Fruit fly (Drosophila melanogaster) whole organism, prepupa: ENCODE measurements around the gene CG15390.

ENCODE experiments used
- CG10631 ChIP-seq: fragments of 200-800 bp; sonication (Bioruptor generic); optimal IDR thresholded peaks from 2 replicates; lab custom pipeline; 2016; ENCODE audit warnings: missing biosample characterization, missing genetic modification characterization
- CG11294 ChIP-seq: fragments of 200-800 bp; sonication (Bioruptor generic); IDR thresholded peaks from 2 replicates; pipeline ENCODE4 v1.3.6; 2022; ENCODE audit warnings: missing biosample characterization, missing genetic modification characterization
- CG11762 ChIP-seq: fragments of 200-800 bp; sonication (Bioruptor generic); optimal IDR thresholded peaks from 3 replicates; lab custom pipeline; 2016; ENCODE audit warnings: missing biosample characterization, missing genetic modification characterization; ENCODE audit not compliant: insufficient read depth
- CG11902 ChIP-seq: fragments of 200-800 bp; sonication (Bioruptor generic); optimal IDR thresholded peaks from 3 replicates; lab custom pipeline; 2016; ENCODE audit warnings: missing biosample characterization, missing genetic modification characterization
- CG15336 ChIP-seq: fragments of 200-800 bp; sonication (Bioruptor generic); IDR thresholded peaks from 2 replicates; pipeline ENCODE4 v1.3.6; 2022; ENCODE audit warnings: missing biosample characterization, missing genetic modification characterization
- CG1621 ChIP-seq: fragments of 200-800 bp; sonication (Bioruptor generic); optimal IDR thresholded peaks from 3 replicates; lab custom pipeline; 2018; ENCODE audit warnings: missing biosample characterization, mild to moderate bottlenecking, missing genetic modification characterization
- CG3032 ChIP-seq: fragments of 200-800 bp; optimal IDR thresholded peaks from 2 replicates; lab custom pipeline; 2019; ENCODE audit warnings: missing biosample characterization, mild to moderate bottlenecking, missing genetic modification characterization, moderate library complexity
- CG32006 ChIP-seq: fragments of 200-800 bp; sonication (Bioruptor generic); optimal IDR thresholded peaks from 3 replicates; lab custom pipeline; 2017; ENCODE audit warnings: missing biosample characterization, mild to moderate bottlenecking, missing genetic modification characterization
- CG34406 ChIP-seq: fragments of 200-800 bp; sonication (Bioruptor generic); optimal IDR thresholded peaks from 3 replicates; lab custom pipeline; 2016; ENCODE audit warnings: missing biosample characterization, missing genetic modification characterization
- CG4318 ChIP-seq: fragments of 200-800 bp; sonication (Bioruptor generic); optimal IDR thresholded peaks from 3 replicates; lab custom pipeline; 2017; ENCODE audit warnings: missing biosample characterization, mild to moderate bottlenecking, missing genetic modification characterization
- CG6163 ChIP-seq: fragments of 200-800 bp; sonication (Bioruptor generic); IDR thresholded peaks from 3 replicates; pipeline ENCODE4 v1.3.6; 2022; ENCODE audit warnings: missing biosample characterization, missing genetic modification characterization
- CG6276 ChIP-seq: fragments of 200-800 bp; sonication (Bioruptor generic); optimal IDR thresholded peaks from 2 replicates; lab custom pipeline; 2017; ENCODE audit warnings: missing biosample characterization, mild to moderate bottlenecking, missing genetic modification characterization
- CG6792 ChIP-seq: fragments of 200-800 bp; sonication (Bioruptor generic); optimal IDR thresholded peaks from 3 replicates; lab custom pipeline; 2016; ENCODE audit warnings: missing biosample characterization, missing genetic modification characterization
- CG6808 ChIP-seq: fragments of 200-800 bp; sonication (Bioruptor generic); optimal IDR thresholded peaks from 3 replicates; lab custom pipeline; 2017; ENCODE audit warnings: missing biosample characterization, missing genetic modification characterization, mild to moderate bottlenecking, moderate library complexity, missing genetic modification reagents
- CG7368 ChIP-seq: fragments of 200-800 bp; sonication (Bioruptor generic); optimal IDR thresholded peaks from 3 replicates; lab custom pipeline; 2016; ENCODE audit warnings: missing biosample characterization, missing genetic modification characterization
- CG8119 ChIP-seq: fragments of 200-800 bp; sonication (Bioruptor generic); IDR thresholded peaks from 3 replicates; pipeline ENCODE4 v1.3.6; 2022; ENCODE audit warnings: missing biosample characterization, missing genetic modification characterization
- CG8319 ChIP-seq: fragments of 200-800 bp; sonication (Bioruptor generic); optimal IDR thresholded peaks from 3 replicates; lab custom pipeline; 2016; ENCODE audit warnings: missing biosample characterization, missing genetic modification characterization
- CG9139 ChIP-seq: fragments of 200-800 bp; sonication (Bioruptor generic); optimal IDR thresholded peaks from 3 replicates; lab custom pipeline; 2017; ENCODE audit warnings: missing biosample characterization, mild to moderate bottlenecking, missing genetic modification characterization
- Eip75B ChIP-seq: fragments of 200-800 bp; sonication (Bioruptor generic); optimal IDR thresholded peaks from 3 replicates; lab custom pipeline; 2016; ENCODE audit warnings: missing biosample characterization, missing genetic modification characterization
- Eip78C ChIP-seq: fragments of 200-800 bp; sonication (Bioruptor generic); peaks from one replicate; lab custom pipeline; 2016; ENCODE audit warnings: missing biosample characterization, missing genetic modification characterization
- Ets96B ChIP-seq: fragments of 200-800 bp; optimal IDR thresholded peaks from 2 replicates; lab custom pipeline; 2019; ENCODE audit warnings: missing biosample characterization, mild to moderate bottlenecking, missing genetic modification characterization, moderate library complexity
- Gug ChIP-seq: fragments of 200-800 bp; sonication (Bioruptor generic); IDR thresholded peaks from 2 replicates; pipeline ENCODE4 v1.3.6; 2022; ENCODE audit warnings: missing biosample characterization, missing genetic modification characterization
- Hr38 ChIP-seq: sonication (Bioruptor generic); optimal IDR thresholded peaks from 2 replicates; lab custom pipeline; 2016; ENCODE audit warnings: missing biosample characterization, missing genetic modification characterization
- Hr39 ChIP-seq: fragments of 200-800 bp; sonication (Bioruptor generic); optimal IDR thresholded peaks from 2 replicates; lab custom pipeline; 2016; ENCODE audit warnings: missing biosample characterization, missing genetic modification characterization
- Lpt ChIP-seq: fragments of 200-800 bp; sonication (Bioruptor generic); optimal IDR thresholded peaks from 3 replicates; lab custom pipeline; 2016; ENCODE audit warnings: missing biosample characterization, missing genetic modification characterization
- OdsH ChIP-seq: fragments of 200-800 bp; sonication (Bioruptor generic); optimal IDR thresholded peaks from 3 replicates; lab custom pipeline; 2016; ENCODE audit warnings: missing biosample characterization, missing genetic modification characterization
- Smox ChIP-seq: fragments of 200-800 bp; sonication (Bioruptor generic); optimal IDR thresholded peaks from 3 replicates; lab custom pipeline; 2016; ENCODE audit warnings: missing biosample characterization, missing genetic modification characterization
- Sox102F ChIP-seq: fragments of 200-800 bp; sonication (Bioruptor generic); optimal IDR thresholded peaks from 2 replicates; lab custom pipeline; 2016; ENCODE audit warnings: missing biosample characterization, mild to moderate bottlenecking, missing genetic modification characterization
- Sox14 ChIP-seq: fragments of 200-800 bp; sonication (Bioruptor generic); optimal IDR thresholded peaks from 3 replicates; lab custom pipeline; 2016; ENCODE audit warnings: missing biosample characterization, missing genetic modification characterization
- Sox15 ChIP-seq: fragments of 200-800 bp; sonication (Bioruptor generic); optimal IDR thresholded peaks from 3 replicates; lab custom pipeline; 2016; ENCODE audit warnings: missing biosample characterization, missing genetic modification characterization
- acj6 ChIP-seq: fragments of 200-800 bp; sonication (Bioruptor generic); optimal IDR thresholded peaks from 3 replicates; lab custom pipeline; 2016; ENCODE audit warnings: missing biosample characterization, missing genetic modification characterization
- cyc ChIP-seq: fragments of 200-800 bp; sonication (Bioruptor generic); optimal IDR thresholded peaks from 3 replicates; lab custom pipeline; 2016; ENCODE audit warnings: missing biosample characterization, missing genetic modification characterization
- dac ChIP-seq: fragments of 200-800 bp; sonication (Bioruptor generic); optimal IDR thresholded peaks from 2 replicates; lab custom pipeline; 2017; ENCODE audit warnings: missing biosample characterization, mild to moderate bottlenecking, missing genetic modification characterization
- dsx ChIP-seq: fragments of 200-800 bp; optimal IDR thresholded peaks from 3 replicates; lab custom pipeline; 2019; ENCODE audit warnings: missing biosample characterization, mild to moderate bottlenecking, missing genetic modification characterization, moderate library complexity; ENCODE audit not compliant: poor library complexity, severe bottlenecking
- eg ChIP-seq: fragments of 200-800 bp; sonication (Bioruptor generic); IDR thresholded peaks from 3 replicates; pipeline ENCODE4 v1.3.6; 2022; ENCODE audit warnings: missing biosample characterization, missing genetic modification characterization
- esn ChIP-seq: fragments of 200-800 bp; sonication (Bioruptor generic); optimal IDR thresholded peaks from 2 replicates; lab custom pipeline; 2016; ENCODE audit warnings: missing biosample characterization, mild to moderate bottlenecking, missing genetic modification characterization, moderate library complexity
- fd85E ChIP-seq: fragments of 200-800 bp; sonication (Bioruptor generic); optimal IDR thresholded peaks from 3 replicates; lab custom pipeline; 2016; ENCODE audit warnings: missing biosample characterization, missing genetic modification characterization
- fkh ChIP-seq: fragments of 200-800 bp; sonication (Bioruptor generic); optimal IDR thresholded peaks from 3 replicates; lab custom pipeline; 2017; ENCODE audit warnings: missing biosample characterization, mild to moderate bottlenecking, missing genetic modification characterization, moderate library complexity
- lz ChIP-seq: fragments of 200-800 bp; sonication (Bioruptor generic); optimal IDR thresholded peaks from 3 replicates; lab custom pipeline; 2016; ENCODE audit warnings: missing biosample characterization, missing genetic modification characterization
- net ChIP-seq: fragments of 200-800 bp; sonication (Bioruptor generic); optimal IDR thresholded peaks from 3 replicates; lab custom pipeline; 2016; ENCODE audit warnings: missing biosample characterization, missing genetic modification characterization
- pdm3 ChIP-seq: fragments of 200-800 bp; sonication (Bioruptor generic); optimal IDR thresholded peaks from 3 replicates; lab custom pipeline; 2016; ENCODE audit warnings: missing biosample characterization, missing genetic modification characterization
- spab ChIP-seq: fragments of 200-800 bp; sonication (Bioruptor generic); optimal IDR thresholded peaks from 2 replicates; lab custom pipeline; 2017; ENCODE audit warnings: missing biosample characterization, mild to moderate bottlenecking, missing genetic modification characterization, missing genetic modification reagents
- ss ChIP-seq, 2 experiments: fragments of 200-800 bp; sonication (Bioruptor generic); optimal IDR thresholded peaks; 2 replicates in 1 of 2; 3 replicates in 1 of 2; lab custom pipeline; 2017 to 2018; ENCODE audit warnings: mild to moderate bottlenecking in 2 of 2, missing biosample characterization in 2 of 2, missing genetic modification characterization in 2 of 2, moderate library complexity in 1 of 2
- svp ChIP-seq: fragments of 200-800 bp; sonication (Bioruptor generic); peaks from one replicate; lab custom pipeline; 2016; ENCODE audit warnings: missing biosample characterization, missing genetic modification characterization
- topi ChIP-seq: fragments of 200-800 bp; sonication (Bioruptor generic); optimal IDR thresholded peaks from 3 replicates; lab custom pipeline; 2016; ENCODE audit warnings: missing biosample characterization, missing genetic modification characterization

Gene CG15390

DNA sequence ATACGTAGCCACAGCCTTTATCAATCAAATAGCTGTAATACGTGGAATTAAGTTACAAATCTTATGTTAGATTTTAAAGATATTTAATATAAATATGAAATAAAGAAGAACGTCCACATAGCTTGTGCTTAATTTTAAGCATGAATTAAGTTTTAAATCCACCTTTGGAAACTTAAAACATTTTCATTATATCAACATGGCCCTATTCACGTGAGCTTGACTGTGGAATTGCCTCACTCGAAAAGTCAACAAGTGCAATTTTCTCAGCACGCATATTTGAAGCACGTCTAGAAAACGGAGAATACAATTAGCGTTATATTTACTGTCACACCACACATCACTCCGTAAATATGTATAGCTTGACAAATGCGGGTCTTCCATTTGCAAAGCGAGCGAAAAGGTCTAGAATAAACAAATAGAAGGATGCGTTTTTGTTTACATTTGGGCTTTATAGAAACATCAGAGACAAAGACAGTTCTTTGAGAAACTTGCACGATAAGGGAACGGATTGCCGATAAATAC lies 10.8 kb upstream of the CG15390 start (continued):
- no peak for TF ChIP-seq Hr38 (GFP tag; lab: Kevin White, UChicago)
- peak; percentile 96 for TF ChIP-seq CG6808 (GFP tag; lab: Kevin White, UChicago)
- peak; percentile 93 for TF ChIP-seq spab (GFP tag; lab: Kevin White, UChicago)
- peak; percentile 97 for TF ChIP-seq Ets96B (tag; lab: Kevin White, UChicago)
- peak; percentile 69 for TF ChIP-seq fd85E (GFP tag; lab: Kevin White, UChicago)
- TF ChIP-seq Hr39 (GFP tag; lab: Kevin White, UChicago), result peak; percentile 87
- TF ChIP-seq esn, result peak; percentile 93
- peak; percentile 96 for TF ChIP-seq CG32006
- TF ChIP-seq, all 60 proteins: peak for 59

DNA sequence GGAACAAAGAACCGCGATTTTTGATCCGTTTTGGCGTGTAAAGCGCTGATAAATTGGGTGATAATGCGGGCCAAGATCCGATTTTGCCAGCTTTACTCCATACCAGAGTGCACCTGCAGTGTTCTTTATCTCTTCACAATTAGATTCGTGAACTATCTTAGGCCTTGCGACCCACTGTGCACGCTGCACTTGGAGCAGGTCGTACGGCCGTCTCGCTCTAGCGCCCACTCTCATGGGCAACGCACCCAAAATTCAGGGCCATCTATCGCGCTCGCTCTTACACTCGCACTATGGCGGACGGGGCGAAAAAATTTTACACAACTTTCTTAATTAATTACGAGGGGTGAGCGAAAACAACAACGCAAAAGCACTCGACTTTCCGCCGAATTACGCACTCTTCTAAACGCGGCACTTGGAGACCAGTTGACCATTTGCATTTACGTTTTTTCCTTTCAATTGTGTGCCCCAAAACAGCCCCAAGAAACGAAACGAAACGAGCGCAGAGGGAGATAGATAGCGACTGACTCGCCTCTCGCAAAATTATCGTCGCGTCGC lies 10.2 kb upstream of the CG15390 start:
- TF ChIP-seq Sox14 (GFP tag; lab: Kevin White, UChicago) (peak; percentile 84), svp (GFP tag; lab: Kevin White, UChicago) (peak; percentile 85), Smox (GFP tag; lab: Kevin White, UChicago) (no peak), CG15336 (GFP tag; lab: Robert Waterston, UW) (0 out of 2 replicates have a peak, but pooled peaks have one; percentile 7), CG3032 (tag; lab: Kevin White, UChicago) (no peak), CG6163 (GFP tag; lab: Robert Waterston, UW) (peak; percentile 18; the same call in 1 of the 3 replicates)

DNA sequence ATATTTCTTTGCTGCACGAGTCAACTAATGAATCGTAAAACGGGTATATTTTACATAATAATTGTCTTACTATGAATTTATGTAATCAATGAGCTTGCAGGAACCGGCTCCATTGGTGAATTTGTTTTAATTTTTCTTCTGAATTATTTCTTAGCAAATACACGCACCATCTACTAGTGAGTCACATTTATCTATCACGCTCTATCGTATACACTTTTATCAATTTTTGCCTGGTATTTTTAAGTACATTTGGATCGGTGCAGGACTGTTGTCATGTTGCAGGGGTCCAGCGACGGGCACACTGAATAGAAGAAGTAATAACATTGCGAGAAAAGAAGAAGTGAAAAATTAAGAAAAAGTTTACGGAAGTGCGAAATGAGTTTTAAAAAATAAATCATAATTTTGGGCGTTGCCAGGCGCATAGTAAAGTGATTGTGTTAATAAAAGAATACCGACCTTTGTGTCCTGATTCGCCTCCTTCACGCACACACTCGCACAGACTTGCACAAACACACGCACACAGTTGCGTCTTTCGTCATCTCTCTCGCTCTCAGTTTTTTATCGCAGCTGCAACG lies 9.3 kb upstream of the CG15390 start, which contains the start of the genes Rab5 and Axud1:
Rab5 (minus strand) TSS at position 197 of the 575 bp plus-strand sequence.
Axud1 (plus strand) TSS at position 269 of the 575 bp plus-strand sequence.
- TF ChIP-seq Ets96B (tag; lab: Kevin White, UChicago) (no peak), fkh (GFP tag; lab: Kevin White, UChicago) (peak; percentile 17), svp (GFP tag; lab: Kevin White, UChicago) (peak; percentile 61), CG3032 (tag; lab: Kevin White, UChicago) (no peak), CG15336 (GFP tag; lab: Robert Waterston, UW) (peak; percentile 71), Sox15 (GFP tag; lab: Kevin White, UChicago) (no peak), Hr39 (GFP tag; lab: Kevin White, UChicago) (no peak), Gug (GFP tag; lab: Robert Waterston, UW) (no peak), CG8119 (GFP tag; lab: Robert Waterston, UW) (peak; percentile 33; the same call in 2 of the 3 replicates), OdsH (GFP tag; lab: Kevin White, UChicago) (no peak), Eip78C (GFP tag; lab: Kevin White, UChicago) (peak; percentile 55), acj6 (no peak), eg (GFP tag; lab: Robert Waterston, UW) (peak; percentile 68; the same call in 2 of the 3 replicates), Lpt (no peak), CG6163 (GFP tag; lab: Robert Waterston, UW) (peak; percentile 56; the same call in 2 of the 3 replicates), net (GFP tag; lab: Kevin White, UChicago) (peak; percentile 14), CG6276 (peak; percentile 22), esn (no peak), CG11294 (GFP tag; lab: Robert Waterston, UW) (no peak), CG32006 (no peak), lz (GFP tag; lab: Kevin White, UChicago) (no peak), CG11902 (GFP tag; lab: Kevin White, UChicago) (no peak), ss (GFP tag; optimal IDR thresholded peaks at IDR 0.05; lab: Kevin White, UChicago) (peak; percentile 5 to 10), CG4318 (GFP tag; lab: Kevin White, UChicago) (no peak), pdm3 (GFP tag; lab: Kevin White, UChicago) (no peak), Smox (GFP tag; lab: Kevin White, UChicago) (no peak), CG7368 (no peak), Sox102F (GFP tag; lab: Kevin White, UChicago) (no peak), CG34406 (no peak), dac (no peak), topi (GFP tag; lab: Kevin White, UChicago) (no peak), Eip75B (GFP tag; lab: Kevin White, UChicago) (no peak), Sox14 (GFP tag; lab: Kevin White, UChicago) (no peak), dsx (GFP tag; lab: Kevin White, UChicago) (no peak), CG6792 (GFP tag; lab: Kevin White, UChicago) (no peak), CG9139 (GFP tag; lab: Kevin White, UChicago) (peak; percentile 39), CG11762 (GFP tag; lab: Kevin White, UChicago) (no peak), CG1621 (tag; lab: Kevin White, UChicago) (no peak), CG10631 (GFP tag; lab: Kevin White, UChicago) (no peak), CG8319 (GFP tag; lab: Kevin White, UChicago) (no peak), cyc (peak; percentile 6)
